Worm (Caenorhabditis elegans): ENCODE results near the gene mat-3.

The mat-3 gene

ce11 chrIII:434361-434941 is 40.8 kb upstream of the mat-3 start, which contains the start of gene affl-2:
affl-2 (plus strand) TSS chrIII:434891.
- peak; percentile 74 for TF ChIP-seq lin-14 (GFP tag; optimal IDR thresholded peaks at IDR 0.05)
- no peak for TF ChIP-seq grh-1 (GFP tag; IDR thresholded peaks at IDR 0.05)
- no peak for TF ChIP-seq unc-30 (tag; optimal IDR thresholded peaks at IDR 0.05)
- no peak for TF ChIP-seq lin-39 (tag; optimal IDR thresholded peaks at IDR 0.05)
- no peak for TF ChIP-seq jun-1 (tag; optimal IDR thresholded peaks at IDR 0.05)
- TF ChIP-seq rnt-1 (tag; optimal IDR thresholded peaks at IDR 0.05), result peak; percentile 9
- no peak for TF ChIP-seq nhr-77 (tag; optimal IDR thresholded peaks at IDR 0.05)
- TF ChIP-seq nhr-20 (tag; optimal IDR thresholded peaks at IDR 0.05), result peak; percentile 14
- no peak for TF ChIP-seq C16A3.4 (tag; optimal IDR thresholded peaks at IDR 0.05)
- TF ChIP-seq sptf-1 (tag; optimal IDR thresholded peaks at IDR 0.05), result no peak
- TF ChIP-seq egl-27 (tag; optimal IDR thresholded peaks at IDR 0.05), result no peak
- TF ChIP-seq hlh-4 (tag; optimal IDR thresholded peaks at IDR 0.05), result no peak
- no peak for TF ChIP-seq efl-1 (optimal IDR thresholded peaks at IDR 0.05)
- no peak for TF ChIP-seq efl-1 (GFP tag; optimal IDR thresholded peaks at IDR 0.05 in 1 of 2)
- TF ChIP-seq nhr-90 (tag; optimal IDR thresholded peaks at IDR 0.05; ENCODE audit: poor library complexity), result no peak
- no peak for TF ChIP-seq egl-13 (tag; optimal IDR thresholded peaks at IDR 0.05)
- peak in 1 of 2 experiments; percentile 20 for TF ChIP-seq lin-35 (GFP tag; optimal IDR thresholded peaks at IDR 0.05)
- TF ChIP-seq blmp-1 (tag; optimal IDR thresholded peaks at IDR 0.05), result peak; percentile 90
- TF ChIP-seq unc-130 (tag; optimal IDR thresholded peaks at IDR 0.05), result no peak
- no peak for TF ChIP-seq tlp-1 (tag; optimal IDR thresholded peaks at IDR 0.05)
- 0 out of 2 replicates have a peak, but pooled peaks have one; percentile 1 for TF ChIP-seq isw-1 (GFP tag; IDR thresholded peaks at IDR 0.05)
- peak; percentile 70 for TF ChIP-seq mep-1 (tag; optimal IDR thresholded peaks at IDR 0.05)
- no peak for TF ChIP-seq ztf-11 (tag; optimal IDR thresholded peaks at IDR 0.05)
- peak; percentile 45 for TF ChIP-seq snu-23 (GFP tag; optimal IDR thresholded peaks at IDR 0.05)
- TF ChIP-seq C04F5.9 (tag; optimal IDR thresholded peaks at IDR 0.05), result no peak
- no peak for TF ChIP-seq sox-4 (tag; optimal IDR thresholded peaks at IDR 0.05)
- TF ChIP-seq elt-3 (tag; optimal IDR thresholded peaks at IDR 0.05), result peak in 2 of 6 experiments; percentile 2 to 74

ce11 chrIII:437033-437432 is 38.2 kb upstream of the mat-3 start:
- TF ChIP-seq nhr-28 (tag; optimal IDR thresholded peaks at IDR 0.05) (no peak), skn-1 (tag; optimal IDR thresholded peaks at IDR 0.05) (no peak), lir-3 (tag; optimal IDR thresholded peaks at IDR 0.05; ENCODE audit: poor library complexity) (no peak), alr-1 (tag; optimal IDR thresholded peaks at IDR 0.05; ENCODE audit: borderline replicate concordance) (no peak), ceh-90 (tag; optimal IDR thresholded peaks at IDR 0.05) (no peak), nhr-12 (tag; optimal IDR thresholded peaks at IDR 0.05) (no peak), Y116A8C.19 (tag; optimal IDR thresholded peaks at IDR 0.05; ENCODE audit: borderline replicate concordance) (no peak), nhr-237 (tag; optimal IDR thresholded peaks at IDR 0.05) (no peak), fkh-4 (tag; optimal IDR thresholded peaks at IDR 0.05; ENCODE audit: borderline replicate concordance) (no peak), sptf-1 (tag; optimal IDR thresholded peaks at IDR 0.05) (no peak)

- TF ChIP-seq lin-39 (tag; optimal IDR thresholded peaks at IDR 0.05) (no peak), efl-1 (optimal IDR thresholded peaks at IDR 0.05) (no peak), efl-1 (GFP tag; optimal IDR thresholded peaks at IDR 0.05 in 1 of 2) (peak in 1 of 2 experiments; percentile 60)
These were observed 35.3 kb upstream of the mat-3 start, which contains the start of gene affl-1 for ce11 chrIII:439926-440325. affl-1 (plus strand) TSS chrIII:440226.

ce11 chrIII:444101-444500 is 31.2 kb upstream of the mat-3 start, which contains the start of gene Y55B1BR.8:
Y55B1BR.8 (plus strand) TSS chrIII:444401.
- peak; percentile 52 for TF ChIP-seq ceh-8 (GFP tag; optimal IDR thresholded peaks at IDR 0.05)
- peak; percentile 25 for TF ChIP-seq fkh-8 (tag; optimal IDR thresholded peaks at IDR 0.05)
- no peak for TF ChIP-seq aha-1 (tag; optimal IDR thresholded peaks at IDR 0.05)

Measured in whole organism, L1 larva.